Worm (Caenorhabditis elegans) whole organism, L2 larva: ENCODE data around the gene F58F12.1.

Experiments used
- C34F6.9 ChIP-seq: fragments of 150-350 bp; optimal IDR thresholded peaks from 2 replicates; lab custom pipeline; 2014; ENCODE audit warnings: missing biosample characterization, missing genetic modification characterization
- F13H6.1 ChIP-seq: sonication (generic microtip); optimal IDR thresholded peaks from 2 replicates; lab custom pipeline; 2016; ENCODE audit warnings: missing genetic modification characterization, missing compliant biosample characterization
- R02D3.7 ChIP-seq: fragments of 150-350 bp; optimal IDR thresholded peaks from 2 replicates; lab custom pipeline; 2014; ENCODE audit warnings: missing biosample characterization, missing genetic modification characterization
- Y55F3AM.14 ChIP-seq: fragments of 200-800 bp; sonication (Bioruptor generic); optimal IDR thresholded peaks from 2 replicates; lab custom pipeline; 2018; ENCODE audit warnings: mild to moderate bottlenecking, missing genetic modification characterization, missing compliant biosample characterization
- ZK546.5 ChIP-seq: sonication (generic microtip); optimal IDR thresholded peaks from 2 replicates; lab custom pipeline; 2017; ENCODE audit warnings: missing biosample characterization, missing genetic modification characterization
- alr-1 ChIP-seq: fragments of 150-350 bp; optimal IDR thresholded peaks from 2 replicates; lab custom pipeline; 2014; ENCODE audit warnings: missing biosample characterization, missing genetic modification characterization
- aly-2 ChIP-seq: fragments of 150-350 bp; optimal IDR thresholded peaks from 2 replicates; lab custom pipeline; 2014; ENCODE audit warnings: missing biosample characterization, missing genetic modification characterization
- ama-1 ChIP-seq: fragments of 150-350 bp; optimal IDR thresholded peaks from 2 replicates; lab custom pipeline; 2018; ENCODE audit warnings: inconsistent platforms
- blmp-1 ChIP-seq: sonication (generic microtip); optimal IDR thresholded peaks from 2 replicates; lab custom pipeline; 2017; ENCODE audit warnings: missing genetic modification characterization, mild to moderate bottlenecking, missing compliant biosample characterization, antibody characterized with exemption, moderate library complexity; ENCODE audit not compliant: insufficient read depth
- ceh-16 ChIP-seq: fragments of 150-350 bp; optimal IDR thresholded peaks from 2 replicates; lab custom pipeline; 2014; ENCODE audit warnings: missing biosample characterization, missing genetic modification characterization
- ceh-82 ChIP-seq: fragments of 150-350 bp; optimal IDR thresholded peaks from 2 replicates; lab custom pipeline; 2014; ENCODE audit warnings: missing biosample characterization, missing genetic modification characterization
- crh-2 ChIP-seq: sonication (generic microtip); optimal IDR thresholded peaks from 2 replicates; lab custom pipeline; 2017; ENCODE audit warnings: missing biosample characterization, missing genetic modification characterization
- egl-27 ChIP-seq: sonication (generic microtip); optimal IDR thresholded peaks from 3 replicates; lab custom pipeline; 2017; ENCODE audit warnings: missing biosample characterization, missing genetic modification reagents, missing genetic modification characterization
- elt-1 ChIP-seq: fragments of 150-350 bp; optimal IDR thresholded peaks from 2 replicates; lab custom pipeline; 2014; ENCODE audit warnings: missing biosample characterization, missing genetic modification characterization
- elt-3 ChIP-seq: sonication (generic microtip); optimal IDR thresholded peaks from 2 replicates; lab custom pipeline; 2017; ENCODE audit warnings: missing biosample characterization, missing genetic modification characterization
- fos-1 ChIP-seq: fragments of 150-350 bp; optimal IDR thresholded peaks from 2 replicates; lab custom pipeline; 2014; ENCODE audit warnings: missing biosample characterization, missing genetic modification characterization
- gmeb-1 ChIP-seq: fragments of 150-350 bp; optimal IDR thresholded peaks from 2 replicates; lab custom pipeline; 2014; ENCODE audit warnings: missing biosample characterization, missing genetic modification characterization
- lin-11 ChIP-seq: fragments of 150-350 bp; sonication (generic microtip); optimal IDR thresholded peaks from 2 replicates; lab custom pipeline; 2014; ENCODE audit warnings: missing biosample characterization, missing genetic modification characterization, inconsistent platforms, mixed read lengths
- lin-13 ChIP-seq: fragments of 150-350 bp; optimal IDR thresholded peaks from 2 replicates; lab custom pipeline; 2014; ENCODE audit warnings: missing biosample characterization, missing genetic modification reagents, missing genetic modification characterization
- lin-39 ChIP-seq: fragments of 150-350 bp; optimal IDR thresholded peaks from 2 replicates; lab custom pipeline; 2014; ENCODE audit warnings: missing biosample characterization, missing genetic modification reagents, missing genetic modification characterization
- lsy-2 ChIP-seq, 2 experiments: fragments of 150-350 bp in 1 of 2; sonication (generic microtip) in 1 of 2; optimal IDR thresholded peaks; 2 replicates each; lab custom pipeline; 2014 to 2017; ENCODE audit warnings: missing biosample characterization in 2 of 2, missing genetic modification characterization in 2 of 2
- mab-5 ChIP-seq: fragments of 150-350 bp; optimal IDR thresholded peaks from 2 replicates; lab custom pipeline; 2014; ENCODE audit warnings: missing biosample characterization, missing genetic modification characterization
- mbf-1 ChIP-seq: sonication (generic microtip); optimal IDR thresholded peaks from 2 replicates; lab custom pipeline; 2017; ENCODE audit warnings: missing biosample characterization, missing genetic modification characterization
- mdl-1 ChIP-seq, 2 experiments: fragments of 150-350 bp in 1 of 2; sonication (generic microtip) in 1 of 2; optimal IDR thresholded peaks; 2 replicates each; lab custom pipeline; 2017; ENCODE audit warnings: missing biosample characterization in 2 of 2, missing genetic modification characterization in 2 of 2
- nhr-10 ChIP-seq: sonication (generic microtip); optimal IDR thresholded peaks from 2 replicates; lab custom pipeline; 2017; ENCODE audit warnings: missing biosample characterization, missing genetic modification characterization
- nhr-11 ChIP-seq: fragments of 150-350 bp; optimal IDR thresholded peaks from 2 replicates; lab custom pipeline; 2014; ENCODE audit warnings: missing biosample characterization, missing genetic modification characterization
- nhr-12 ChIP-seq: fragments of 150-350 bp; optimal IDR thresholded peaks from 2 replicates; lab custom pipeline; 2014; ENCODE audit warnings: missing biosample characterization, missing genetic modification characterization
- nhr-129 ChIP-seq: fragments of 150-350 bp; optimal IDR thresholded peaks from 2 replicates; lab custom pipeline; 2014; ENCODE audit warnings: missing biosample characterization, missing genetic modification characterization
- nhr-21 ChIP-seq: fragments of 150-350 bp; optimal IDR thresholded peaks from 2 replicates; lab custom pipeline; 2014; ENCODE audit warnings: missing biosample characterization, missing genetic modification characterization
- nhr-23 ChIP-seq: fragments of 150-350 bp; optimal IDR thresholded peaks from 2 replicates; lab custom pipeline; 2014; ENCODE audit warnings: missing biosample characterization, missing genetic modification reagents, missing genetic modification characterization
- nhr-237 ChIP-seq: fragments of 150-350 bp; optimal IDR thresholded peaks from 2 replicates; lab custom pipeline; 2014; ENCODE audit warnings: missing biosample characterization, missing genetic modification characterization
- nhr-25 ChIP-seq: fragments of 150-350 bp; sonication (generic microtip); optimal IDR thresholded peaks from 3 replicates; lab custom pipeline; 2014; ENCODE audit warnings: missing biosample characterization, missing genetic modification characterization
- nhr-6 ChIP-seq: fragments of 150-350 bp; optimal IDR thresholded peaks from 2 replicates; lab custom pipeline; 2014; ENCODE audit warnings: missing biosample characterization, missing genetic modification characterization
- nhr-77 ChIP-seq: fragments of 150-350 bp; optimal IDR thresholded peaks from 2 replicates; lab custom pipeline; 2014; ENCODE audit warnings: missing biosample characterization, missing genetic modification characterization
- peb-1 ChIP-seq: fragments of 150-350 bp; optimal IDR thresholded peaks from 2 replicates; lab custom pipeline; 2014; ENCODE audit warnings: missing biosample characterization, missing genetic modification characterization
- sem-4 ChIP-seq: fragments of 150-350 bp; optimal IDR thresholded peaks from 2 replicates; lab custom pipeline; 2014; ENCODE audit warnings: missing biosample characterization, missing genetic modification reagents, missing genetic modification characterization
- skn-1 ChIP-seq: sonication (generic microtip); optimal IDR thresholded peaks from 2 replicates; lab custom pipeline; 2017; ENCODE audit warnings: missing biosample characterization, missing genetic modification characterization
- sma-3 ChIP-seq: sonication (generic microtip); optimal IDR thresholded peaks from 2 replicates; lab custom pipeline; 2016; ENCODE audit warnings: missing genetic modification reagents, missing genetic modification characterization, missing compliant biosample characterization
- sma-9 ChIP-seq, 2 experiments: fragments of 150-350 bp in 1 of 2; sonication (generic microtip) in 1 of 2; optimal IDR thresholded peaks; 2 replicates each; lab custom pipeline; 2014 to 2016; ENCODE audit warnings: missing genetic modification characterization in 2 of 2, mild to moderate bottlenecking in 1 of 2, missing biosample characterization in 1 of 2, missing compliant biosample characterization in 1 of 2, missing genetic modification reagents in 1 of 2, moderate library complexity in 1 of 2
- snpc-4 ChIP-seq: fragments of 150-350 bp; optimal IDR thresholded peaks from 2 replicates; lab custom pipeline; 2014; ENCODE audit warnings: missing biosample characterization, missing genetic modification characterization
- unc-39 ChIP-seq: fragments of 150-350 bp; optimal IDR thresholded peaks from 2 replicates; lab custom pipeline; 2014; ENCODE audit warnings: missing biosample characterization, missing genetic modification characterization
- unc-55 ChIP-seq: fragments of 150-350 bp; sonication (generic microtip); optimal IDR thresholded peaks from 3 replicates; lab custom pipeline; 2014; ENCODE audit warnings: missing biosample characterization, missing genetic modification reagents, missing genetic modification characterization
- unc-62 ChIP-seq: fragments of 150-350 bp; optimal IDR thresholded peaks from 2 replicates; lab custom pipeline; 2014; ENCODE audit warnings: missing biosample characterization, missing genetic modification reagents, missing genetic modification characterization
- zag-1 ChIP-seq: fragments of 150-350 bp; optimal IDR thresholded peaks from 2 replicates; lab custom pipeline; 2014; ENCODE audit warnings: missing biosample characterization, missing genetic modification characterization
- ztf-1 ChIP-seq: fragments of 200-800 bp; sonication (Bioruptor generic); conservative IDR thresholded peaks from 2 replicates; pipeline ENCODE4 v1.3.6; 2022; ENCODE audit warnings: missing genetic modification characterization, missing compliant biosample characterization
- ztf-11 ChIP-seq: sonication (generic microtip); optimal IDR thresholded peaks from 2 replicates; lab custom pipeline; 2017; ENCODE audit warnings: missing biosample characterization, missing genetic modification characterization
- ztf-4 ChIP-seq: fragments of 150-350 bp; optimal IDR thresholded peaks from 2 replicates; lab custom pipeline; 2014; ENCODE audit warnings: missing biosample characterization, missing genetic modification characterization

Gene F58F12.1

ce11 chrII:6358232-6358631 is 25.2 kb upstream of the F58F12.1 start:
- no peak for TF ChIP-seq snpc-4
- TF ChIP-seq blmp-1: no peak
- no peak for TF ChIP-seq lin-39 (tag; lab: Kevin White, UChicago)
- TF ChIP-seq mdl-1 (tag; optimal IDR thresholded peaks at IDR 0.05; lab: Kevin White, UChicago): no peak
- no peak for TF ChIP-seq lsy-2 (tag; optimal IDR thresholded peaks at IDR 0.05; lab: Kevin White, UChicago)
- TF ChIP-seq nhr-6 (tag; lab: Kevin White, UChicago): no peak

- TF ChIP-seq nhr-23 (tag; lab: Kevin White, UChicago) (no peak), unc-39 (tag; lab: Kevin White, UChicago) (no peak), nhr-11 (tag; lab: Kevin White, UChicago) (no peak), ceh-16 (tag; lab: Kevin White, UChicago) (no peak), lin-39 (tag; lab: Kevin White, UChicago) (no peak), egl-27 (no peak), aly-2 (tag; lab: Kevin White, UChicago) (no peak), elt-1 (tag; lab: Kevin White, UChicago) (no peak), nhr-77 (tag; lab: Kevin White, UChicago) (no peak), nhr-12 (tag; lab: Kevin White, UChicago) (no peak), blmp-1 (no peak), sem-4 (tag; lab: Kevin White, UChicago) (no peak), ztf-11 (no peak), nhr-25 (no peak), sma-9 (GFP tag; optimal IDR thresholded peaks at IDR 0.05; lab: Kevin White, UChicago) (no peak), sma-9 (tag; optimal IDR thresholded peaks at IDR 0.05; lab: Kevin White, UChicago) (no peak)
Measured at ce11 chrII:6358905-6359304, 24.5 kb upstream of the F58F12.1 start, which contains the start of gene C32D5.12. C32D5.12 (minus strand) TSS chrII:6359005.

ce11 chrII:6360822-6361221 is 22.6 kb upstream of the F58F12.1 start, which contains the start of gene K10B2.4:
K10B2.4 (minus strand) TSS chrII:6360959.
- TF ChIP-seq lin-11 (no peak), Y55F3AM.14 (GFP tag; lab: Kevin White, UChicago) (no peak), unc-55 (peak; percentile 81), elt-3 (no peak), crh-2 (tag; lab: Kevin White, UChicago) (peak; percentile 75), ama-1 (lab: Kevin White, UChicago) (no peak), ZK546.5 (tag; lab: Kevin White, UChicago) (no peak), F13H6.1 (tag; lab: Kevin White, UChicago) (peak; percentile 37), nhr-237 (tag; lab: Kevin White, UChicago) (no peak), mdl-1 (tag; optimal IDR thresholded peaks at IDR 0.05; lab: Kevin White, UChicago) (no peak), unc-62 (GFP tag; lab: Kevin White, UChicago) (no peak), lin-39 (tag; lab: Kevin White, UChicago) (no peak), lin-13 (GFP tag; lab: Kevin White, UChicago) (peak; percentile 65), ztf-1 (GFP tag; lab: Robert Waterston, UW) (no peak), nhr-21 (tag; lab: Kevin White, UChicago) (peak; percentile 40), sma-9 (GFP tag; optimal IDR thresholded peaks at IDR 0.05; lab: Kevin White, UChicago) (peak; percentile 73), sma-9 (tag; optimal IDR thresholded peaks at IDR 0.05; lab: Kevin White, UChicago) (no peak), mab-5 (tag; lab: Kevin White, UChicago) (peak; percentile 40), nhr-10 (no peak), ceh-16 (tag; lab: Kevin White, UChicago) (peak; percentile 21), C34F6.9 (tag; lab: Kevin White, UChicago) (peak; percentile 79), sem-4 (tag; lab: Kevin White, UChicago) (peak; percentile 33), nhr-25 (peak; percentile 78), zag-1 (tag; lab: Kevin White, UChicago) (no peak), nhr-11 (tag; lab: Kevin White, UChicago) (no peak), unc-39 (tag; lab: Kevin White, UChicago) (no peak), aly-2 (tag; lab: Kevin White, UChicago) (no peak), nhr-12 (tag; lab: Kevin White, UChicago) (no peak), fos-1 (tag; lab: Kevin White, UChicago) (peak; percentile 44), snpc-4 (peak; percentile 46), blmp-1 (no peak), nhr-6 (tag; lab: Kevin White, UChicago) (peak; percentile 68), skn-1 (no peak), sma-3 (peak; percentile 70), gmeb-1 (tag; lab: Kevin White, UChicago) (peak; percentile 76), mbf-1 (no peak), nhr-129 (tag; lab: Kevin White, UChicago) (peak; percentile 86), nhr-23 (tag; lab: Kevin White, UChicago) (no peak), elt-1 (tag; lab: Kevin White, UChicago) (no peak), ceh-82 (tag; lab: Kevin White, UChicago) (no peak), lsy-2 (tag; optimal IDR thresholded peaks at IDR 0.05; lab: Kevin White, UChicago) (peak; percentile 23 to 87), alr-1 (tag; lab: Kevin White, UChicago) (no peak), ztf-11 (no peak), egl-27 (no peak), peb-1 (tag; lab: Kevin White, UChicago) (no peak), R02D3.7 (tag; lab: Kevin White, UChicago) (no peak), ztf-4 (tag; lab: Kevin White, UChicago) (no peak), nhr-77 (tag; lab: Kevin White, UChicago) (no peak)
